Fruit fly (Drosophila melanogaster) ovary, adult (tissue): ENCODE data around the gene CG7386.

ENCODE experiments used
- CG17801 ChIP-seq: fragments of 200-800 bp; optimal IDR thresholded peaks from 2 replicates; lab custom pipeline; 2019; ENCODE audit warnings: missing biosample characterization, mild to moderate bottlenecking, missing genetic modification characterization, moderate library complexity; ENCODE audit not compliant: partially characterized antibody

The CG7386 gene

dm6 chr3L:6158530-6158929 is 31.0 kb upstream of the CG7386 start, which contains the start of gene Cpr65Ay:
Cpr65Ay (minus strand) TSS chr3L:6158630.
- TF ChIP-seq CG17801 (GFP tag; lab: Kevin White, UChicago), result no peak

DNA sequence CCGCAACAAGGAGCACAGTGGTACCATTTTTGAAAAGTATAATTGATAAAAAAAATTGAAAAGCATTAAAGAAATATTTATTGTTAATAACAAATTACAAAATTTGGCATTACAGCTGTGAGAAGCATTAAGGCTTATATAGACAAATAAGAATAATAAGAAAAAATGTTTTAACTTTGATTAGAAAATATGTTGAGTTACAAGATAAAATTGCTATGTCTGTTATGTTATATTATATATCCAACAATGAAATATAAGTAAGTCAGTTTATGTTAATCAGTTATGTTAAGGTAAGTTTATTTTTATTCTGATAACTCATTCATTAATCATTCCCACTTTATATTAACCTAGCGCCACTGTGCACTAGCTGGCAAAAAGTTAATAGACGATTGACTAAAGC is 29.7 kb upstream of the CG7386 start:
- TF ChIP-seq CG17801 (GFP tag; lab: Kevin White, UChicago), result no peak

DNA sequence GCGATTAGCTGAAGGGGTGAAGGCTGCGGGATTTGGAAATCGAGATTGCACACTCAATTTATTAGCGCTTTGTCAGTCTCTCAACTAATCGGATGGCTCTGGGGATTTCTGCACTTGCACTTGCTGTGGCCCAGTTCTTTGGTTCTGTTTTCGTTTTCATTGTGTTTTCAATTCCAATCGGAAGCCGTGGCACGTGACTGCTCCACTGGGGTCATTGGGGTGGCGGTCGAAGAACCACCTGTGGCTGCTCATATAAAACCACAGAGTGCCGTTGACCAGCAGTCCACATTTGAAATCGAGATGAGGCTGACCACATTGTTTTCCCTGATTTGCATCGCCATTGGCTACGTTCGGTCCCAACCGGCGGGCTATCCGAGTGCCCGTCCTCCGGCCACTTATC is 29.0 kb upstream of the CG7386 start, which contains the start of gene Cpr65Az:
Cpr65Az (plus strand) TSS at position 301 of the 400 bp plus-strand sequence.
- no peak for TF ChIP-seq CG17801 (GFP tag; lab: Kevin White, UChicago)

DNA sequence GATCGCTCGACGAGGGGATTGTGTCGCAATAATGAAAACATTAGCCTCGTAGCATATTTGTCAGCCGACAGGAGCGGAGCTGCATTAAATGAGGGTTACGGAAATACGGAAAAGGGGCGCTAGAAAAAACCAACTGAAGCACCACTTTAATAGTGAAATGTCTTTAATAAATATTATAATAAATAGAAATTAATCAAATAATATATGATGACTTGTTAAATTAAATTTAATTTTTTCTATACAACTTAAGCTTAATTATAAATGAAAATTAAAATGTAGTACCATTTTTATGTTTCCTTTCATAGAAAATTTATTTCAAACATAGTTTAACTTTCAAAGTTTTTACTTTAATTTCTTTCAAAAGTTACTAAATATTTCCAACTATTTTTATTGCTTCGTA is 27.5 kb upstream of the CG7386 start:
- TF ChIP-seq CG17801 (GFP tag; lab: Kevin White, UChicago), result no peak

- TF ChIP-seq CG17801 (GFP tag; lab: Kevin White, UChicago), result no peak
Observed at dm6 chr3L:6162483-6163128, 26.9 kb upstream of the CG7386 start, which contains the start of gene Prdm13. Prdm13 (plus strand) TSS chr3L:6163127.

DNA sequence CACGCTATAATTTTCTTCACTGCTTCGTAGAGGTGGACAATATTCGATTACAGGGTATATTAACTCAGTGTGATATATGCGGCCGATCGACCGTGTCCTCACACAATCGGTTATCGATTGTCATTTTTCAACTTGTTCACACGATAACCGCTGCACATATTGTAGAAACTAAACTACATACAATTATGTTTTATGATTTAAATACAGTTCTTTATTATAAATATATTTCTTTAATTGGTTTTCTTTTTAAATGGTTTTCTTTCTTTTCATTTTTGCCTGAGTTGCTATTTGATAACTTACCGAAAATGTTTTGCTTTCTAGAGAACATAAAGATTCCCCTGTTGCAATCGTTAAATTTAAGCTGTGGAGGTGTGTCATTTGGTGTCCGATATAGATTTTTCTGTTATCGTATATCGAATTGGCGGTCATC is 15.7 kb upstream of the CG7386 start, which contains the start of the genes fmt and CG7376:
fmt (minus strand) TSS at position 55 of the 430 bp plus-strand sequence.
CG7376 (plus strand) TSS at position 423 of the 430 bp plus-strand sequence.
- TF ChIP-seq CG17801 (GFP tag; lab: Kevin White, UChicago), result peak; percentile 36

DNA sequence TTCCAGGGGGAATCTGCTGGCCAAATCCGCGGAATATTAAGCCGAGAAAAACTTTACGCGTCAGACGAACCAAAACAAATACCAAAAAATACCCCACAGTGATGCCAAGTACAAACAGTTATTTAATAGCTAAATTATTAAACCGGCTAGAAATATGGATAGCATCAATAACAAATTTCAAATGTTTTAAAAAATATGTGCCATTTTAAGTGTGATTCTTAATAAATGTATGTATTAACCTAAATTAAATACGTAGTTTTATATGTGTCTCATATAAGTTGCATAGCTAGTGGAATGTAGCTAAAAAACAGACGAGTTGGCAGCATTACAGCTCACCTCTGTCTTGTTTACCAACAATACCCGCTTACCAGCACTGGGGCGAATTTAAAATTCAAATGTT is 7.8 kb upstream of the CG7386 start, which contains the start of gene CG10274:
CG10274 (minus strand) TSS at position 54 of the 400 bp plus-strand sequence.
- TF ChIP-seq CG17801 (GFP tag; lab: Kevin White, UChicago), result peak; percentile 61

DNA sequence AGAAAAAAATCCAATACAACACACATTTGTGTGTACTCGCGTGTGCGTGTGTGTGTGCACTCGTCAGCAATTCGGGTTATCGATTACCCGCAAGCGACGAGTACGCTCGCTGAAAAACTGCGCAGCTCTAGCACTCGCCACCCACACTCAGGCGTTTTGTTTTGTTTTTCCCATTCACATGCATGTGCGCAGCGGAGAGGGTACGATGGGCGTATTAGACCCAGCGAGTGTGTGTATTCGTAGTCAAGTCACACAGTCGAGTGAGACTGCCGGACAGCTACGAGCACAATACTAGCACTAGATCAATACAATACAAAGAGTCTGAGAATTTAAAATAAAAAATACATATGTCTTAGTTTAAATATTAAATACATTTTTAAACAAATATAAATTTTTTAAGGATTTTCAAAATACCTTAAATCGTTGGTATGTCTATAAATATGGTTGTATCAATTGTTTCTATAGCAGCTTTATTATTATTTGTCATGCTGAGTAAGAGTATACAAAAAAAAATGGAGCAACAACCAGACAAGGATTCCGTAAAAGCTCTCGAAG is 4.6 kb upstream of the CG7386 start, which contains the start of the genes D19B and CG43293:
D19B (minus strand) TSS at position 37 of the 555 bp plus-strand sequence.
CG43293 (plus strand) TSS at position 306 of the 555 bp plus-strand sequence.
- peak; percentile 69 for TF ChIP-seq CG17801 (GFP tag; lab: Kevin White, UChicago)

- TF ChIP-seq CG17801 (GFP tag; lab: Kevin White, UChicago), result peak; percentile 77
Observed at dm6 chr3L:6192822-6193555, 3.4 kb downstream of the CG7386 start, which contains the start of the genes Sf3b6 and Tnpo. Sf3b6 (minus strand) TSS chr3L:6193179. Tnpo (plus strand) TSS chr3L:6193480.

DNA sequence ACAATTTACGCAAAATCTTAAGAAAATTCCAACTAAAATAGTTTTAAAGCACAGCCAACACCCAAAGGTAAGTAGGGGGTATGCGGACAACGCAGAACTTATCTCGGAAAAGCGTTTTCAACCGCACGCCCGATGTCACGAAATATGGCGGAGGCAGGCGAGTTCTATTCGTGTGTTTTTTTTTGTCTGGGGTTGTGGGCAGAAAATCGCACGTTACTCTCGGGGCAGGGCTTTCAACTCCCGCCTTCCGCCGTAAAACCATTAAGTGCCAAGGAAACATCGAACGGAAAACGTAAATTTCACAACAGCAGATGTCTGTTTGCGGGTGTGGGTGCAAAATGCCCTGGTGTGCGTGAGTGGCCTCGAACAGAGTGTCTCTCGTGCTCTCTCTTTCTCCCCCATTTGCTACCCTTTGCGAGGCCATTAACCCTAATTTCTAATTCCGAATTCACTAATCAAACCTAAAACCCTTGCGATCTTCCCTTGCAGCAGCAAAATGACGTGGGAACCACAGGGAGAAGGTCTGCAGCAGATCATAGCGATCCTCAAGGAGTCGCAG is 4.1 kb downstream of the CG7386 start:
- TF ChIP-seq CG17801 (GFP tag; lab: Kevin White, UChicago), result no peak

dm6 chr3L:6200173-6200572 is 10.6 kb downstream of the CG7386 start, which contains the start of gene CG8219:
CG8219 (plus strand) TSS chr3L:6200473.
- no peak for TF ChIP-seq CG17801 (GFP tag; lab: Kevin White, UChicago)

- TF ChIP-seq CG17801 (GFP tag; lab: Kevin White, UChicago), result no peak
Observed at dm6 chr3L:6215976-6216786, 26.6 kb downstream of the CG7386 start.

dm6 chr3L:6216787-6217078 is 27.2 kb downstream of the CG7386 start:
- no peak for TF ChIP-seq CG17801 (GFP tag; lab: Kevin White, UChicago)

DNA sequence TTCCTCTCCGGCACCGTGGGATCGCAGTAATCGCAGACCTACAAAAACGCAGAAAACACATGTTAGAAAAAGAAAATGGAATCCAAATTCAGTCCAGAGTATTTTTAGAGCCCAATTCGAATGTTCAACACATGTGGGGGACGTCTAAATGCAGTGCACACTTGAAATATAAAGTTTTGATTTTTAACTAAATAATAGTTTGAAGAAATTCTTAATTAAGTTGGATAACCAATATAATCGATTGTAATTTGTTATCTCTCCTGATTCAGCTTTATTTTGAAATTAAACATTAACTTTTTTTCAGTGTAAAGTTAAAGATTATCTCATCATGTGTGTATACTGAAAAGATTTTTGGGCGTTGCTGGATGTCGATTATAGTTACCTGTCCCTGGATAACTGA is 27.7 kb downstream of the CG7386 start:
- TF ChIP-seq CG17801 (GFP tag; lab: Kevin White, UChicago), result no peak
